Worm (Caenorhabditis elegans) whole organism, young adult: ENCODE measurements around the gene flp-27.

Source experiments
- F57C9.4 ChIP-seq: sonication (generic microtip); optimal IDR thresholded peaks from 2 replicates; lab custom pipeline; 2017; ENCODE audit warnings: mild to moderate bottlenecking, missing genetic modification characterization, missing compliant biosample characterization
- ama-1 ChIP-seq, 3 experiments: fragments of 150-350 bp in 1 of 3; sonication (generic microtip) in 2 of 3; optimal IDR thresholded peaks; 2 replicates each; lab custom pipeline; 2014 to 2018; ENCODE audit warnings: missing biosample characterization in 2 of 3, missing genetic modification characterization in 2 of 3, missing genetic modification reagents in 2 of 3
- ceh-91 ChIP-seq: fragments of 200-800 bp; sonication (Bioruptor generic); IDR thresholded peaks from 2 replicates; pipeline ENCODE4 v1.3.6; 2022; ENCODE audit warnings: missing genetic modification reagents, missing genetic modification characterization, missing compliant biosample characterization
- him-1 ChIP-seq: sonication (generic microtip); optimal IDR thresholded peaks from 2 replicates; lab custom pipeline; 2016; ENCODE audit warnings: missing genotype, missing genetic modification reagents, missing genetic modification characterization, missing compliant biosample characterization
- nfya-1 ChIP-seq: sonication (generic microtip); optimal IDR thresholded peaks from 2 replicates; lab custom pipeline; 2017; ENCODE audit warnings: antibody characterized with exemption, missing compliant biosample characterization, missing genetic modification characterization, borderline replicate concordance; ENCODE audit not compliant: insufficient read depth
- nhr-120 ChIP-seq: fragments of 200-800 bp; sonication (Bioruptor generic); IDR thresholded peaks from 2 replicates; pipeline ENCODE4 v1.3.6; 2022; ENCODE audit warnings: missing genetic modification characterization, missing compliant biosample characterization
- ztf-22 ChIP-seq: fragments of 200-800 bp; sonication (Bioruptor generic); optimal IDR thresholded peaks from 2 replicates; lab custom pipeline; 2018; ENCODE audit warnings: mild to moderate bottlenecking, missing genetic modification characterization, moderate library complexity, missing compliant biosample characterization
- ztf-28 ChIP-seq: fragments of 200-800 bp; sonication (Bioruptor generic); IDR thresholded peaks from 2 replicates; pipeline ENCODE4 v1.3.6; 2022; ENCODE audit warnings: missing genetic modification reagents, missing genetic modification characterization, missing compliant biosample characterization

- TF ChIP-seq ztf-28 (GFP tag; lab: Robert Waterston, UW) (no peak), F57C9.4 (tag; lab: Kevin White, UChicago) (no peak), nhr-120 (GFP tag; lab: Robert Waterston, UW) (no peak), ztf-22 (GFP tag; lab: Kevin White, UChicago) (no peak), nfya-1 (tag; lab: Kevin White, UChicago) (no peak), ama-1 (optimal IDR thresholded peaks at IDR 0.05; lab: Kevin White, UChicago) (no peak), ama-1 (GFP tag; optimal IDR thresholded peaks at IDR 0.05; lab: Kevin White, UChicago) (no peak), him-1 (tag; lab: Kevin White, UChicago) (no peak), ceh-91 (no peak)
Measured at ce11 chrII:5680703-5681102, at the start of gene flp-27.
